Fruit fly (Drosophila melanogaster) S2 (cell line): ENCODE results near the gene Drsl6.

ENCODE experiments used
- CG8478 ChIP-seq: fragments of >200 bp; optimal IDR thresholded peaks from 2 replicates; lab custom pipeline; 2018
- CTCF ChIP-seq, 2 experiments: fragments of >200 bp; optimal IDR thresholded peaks; 2 replicates each; lab custom pipeline; 2018

DNA sequence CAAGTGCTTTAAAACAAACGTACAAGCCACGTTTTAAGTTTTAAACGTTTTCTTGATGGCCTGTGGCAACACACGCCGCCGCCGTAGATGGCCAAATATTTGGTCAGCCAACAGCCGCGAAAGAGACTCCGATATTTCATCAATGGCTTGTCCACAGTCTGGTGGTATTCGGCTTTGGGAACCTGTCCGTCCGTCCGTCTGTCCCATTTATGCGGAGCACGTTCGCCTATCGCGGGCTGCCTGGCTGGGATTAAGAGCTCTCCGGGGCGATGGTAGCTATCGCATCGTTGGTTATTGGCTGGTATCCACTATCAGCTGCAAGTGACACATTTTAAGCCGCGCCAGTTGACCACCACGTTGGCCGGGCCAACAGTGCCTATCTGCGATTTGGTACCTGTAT lies 28.6 kb downstream of the Drsl6 start:
- no peak for TF ChIP-seq CG8478 (lab: Kevin White, UChicago)
- no peak for TF ChIP-seq CTCF (optimal IDR thresholded peaks at IDR 0.05; lab: Kevin White, UChicago)
